Worm (Caenorhabditis elegans): ENCODE measurements around the gene F35A5.1.

DNA sequence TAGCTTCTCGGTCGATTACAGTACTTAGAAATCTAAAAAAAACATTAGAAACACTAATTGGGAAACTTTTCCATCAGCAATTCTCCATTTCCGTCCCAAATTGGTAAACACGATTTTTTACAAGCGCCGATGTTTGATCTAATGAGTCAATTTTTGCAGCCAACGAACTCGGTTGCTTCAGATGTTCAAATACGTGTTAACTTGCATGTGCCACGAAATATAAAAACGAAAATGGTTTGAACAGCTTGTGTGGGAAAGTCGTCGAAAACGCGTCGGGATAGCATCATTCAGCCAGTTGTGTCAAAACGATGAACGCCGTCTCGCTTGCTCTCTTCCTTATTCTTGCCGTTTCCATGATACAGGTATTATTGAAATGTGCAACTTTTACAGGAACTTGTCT, 2.4 kb upstream of the F35A5.1 start, which contains the start of gene F35A5.2:
- TF ChIP-seq zfh-2 (GFP tag; conservative IDR thresholded peaks at IDR 0.05) (no peak), ama-1 (optimal IDR thresholded peaks at IDR 0.05) (no peak), ama-1 (GFP tag; optimal IDR thresholded peaks at IDR 0.05) (no peak), lir-1 (GFP tag; conservative IDR thresholded peaks at IDR 0.05) (no peak), die-1 (tag; optimal IDR thresholded peaks at IDR 0.05) (no peak), chd-7 (tag; optimal IDR thresholded peaks at IDR 0.05) (no peak), gei-17 (GFP tag; optimal IDR thresholded peaks at IDR 0.05) (no peak)
